Worm (Caenorhabditis elegans): ENCODE data around the gene zipt-2.3.

- TF ChIP-seq unc-39 (tag; optimal IDR thresholded peaks at IDR 0.05) (no peak), ceh-39 (tag; optimal IDR thresholded peaks at IDR 0.05) (no peak), lin-13 (tag; optimal IDR thresholded peaks at IDR 0.05) (no peak), cnd-1 (tag; optimal IDR thresholded peaks at IDR 0.05) (no peak), pha-4 (tag; optimal IDR thresholded peaks at IDR 0.05) (no peak), hlh-1 (tag; optimal IDR thresholded peaks at IDR 0.05) (no peak), nhr-237 (tag; optimal IDR thresholded peaks at IDR 0.05) (no peak), ztf-11 (tag; optimal IDR thresholded peaks at IDR 0.05) (no peak), ces-1 (GFP tag; optimal IDR thresholded peaks at IDR 0.05) (no peak), nhr-28 (tag; optimal IDR thresholded peaks at IDR 0.05) (no peak), mep-1 (tag; optimal IDR thresholded peaks at IDR 0.05) (no peak)
Measured at ce11 chrII:13751030-13751429, 35.4 kb upstream of the zipt-2.3 start.
